Fruit fly (Drosophila melanogaster) whole organism, prepupa: ENCODE measurements around the gene CG15353.
A peak's percentile ranks its signal among the peaks of the same experiment; 100 is the strongest.

ENCODE experiments used
- CG10669 ChIP-seq: fragments of 200-800 bp; sonication (Bioruptor generic); optimal IDR thresholded peaks from 3 replicates; lab custom pipeline; 2018; ENCODE audit warnings: missing biosample characterization, mild to moderate bottlenecking, missing genetic modification characterization, moderate library complexity
- CG11902 ChIP-seq: fragments of 200-800 bp; sonication (Bioruptor generic); optimal IDR thresholded peaks from 3 replicates; lab custom pipeline; 2016; ENCODE audit warnings: missing biosample characterization, missing genetic modification characterization
- CG3032 ChIP-seq: fragments of 200-800 bp; optimal IDR thresholded peaks from 2 replicates; lab custom pipeline; 2019; ENCODE audit warnings: missing biosample characterization, mild to moderate bottlenecking, missing genetic modification characterization, moderate library complexity
- CG31627 ChIP-seq: fragments of 200-800 bp; sonication (Bioruptor generic); optimal IDR thresholded peaks from 3 replicates; lab custom pipeline; 2016; ENCODE audit warnings: missing biosample characterization, missing genetic modification characterization
- CG32006 ChIP-seq: fragments of 200-800 bp; sonication (Bioruptor generic); optimal IDR thresholded peaks from 3 replicates; lab custom pipeline; 2017; ENCODE audit warnings: missing biosample characterization, mild to moderate bottlenecking, missing genetic modification characterization
- CG3919 ChIP-seq: fragments of 200-800 bp; sonication (Bioruptor generic); optimal IDR thresholded peaks from 3 replicates; lab custom pipeline; 2016; ENCODE audit warnings: missing biosample characterization, missing genetic modification characterization
- CG4318 ChIP-seq: fragments of 200-800 bp; sonication (Bioruptor generic); optimal IDR thresholded peaks from 3 replicates; lab custom pipeline; 2017; ENCODE audit warnings: missing biosample characterization, mild to moderate bottlenecking, missing genetic modification characterization
- CG6276 ChIP-seq: fragments of 200-800 bp; sonication (Bioruptor generic); optimal IDR thresholded peaks from 2 replicates; lab custom pipeline; 2017; ENCODE audit warnings: missing biosample characterization, mild to moderate bottlenecking, missing genetic modification characterization
- CG6854 ChIP-seq: fragments of 200-800 bp; sonication (Bioruptor generic); optimal IDR thresholded peaks from 2 replicates; lab custom pipeline; 2017; ENCODE audit warnings: missing biosample characterization, mild to moderate bottlenecking, missing genetic modification characterization
- CG8119 ChIP-seq: fragments of 200-800 bp; sonication (Bioruptor generic); IDR thresholded peaks from 3 replicates; pipeline ENCODE4 v1.3.6; 2022; ENCODE audit warnings: missing biosample characterization, missing genetic modification characterization
- CG8319 ChIP-seq: fragments of 200-800 bp; sonication (Bioruptor generic); optimal IDR thresholded peaks from 3 replicates; lab custom pipeline; 2016; ENCODE audit warnings: missing biosample characterization, missing genetic modification characterization
- CG9139 ChIP-seq: fragments of 200-800 bp; sonication (Bioruptor generic); optimal IDR thresholded peaks from 3 replicates; lab custom pipeline; 2017; ENCODE audit warnings: missing biosample characterization, mild to moderate bottlenecking, missing genetic modification characterization
- Eip78C ChIP-seq: fragments of 200-800 bp; sonication (Bioruptor generic); peaks from one replicate; lab custom pipeline; 2016; ENCODE audit warnings: missing biosample characterization, missing genetic modification characterization
- Eip93F ChIP-seq: fragments of 200-800 bp; sonication (Bioruptor generic); optimal IDR thresholded peaks from 2 replicates; lab custom pipeline; 2016; ENCODE audit warnings: missing biosample characterization, mild to moderate bottlenecking, missing genetic modification characterization
- Ets96B ChIP-seq: fragments of 200-800 bp; optimal IDR thresholded peaks from 2 replicates; lab custom pipeline; 2019; ENCODE audit warnings: missing biosample characterization, mild to moderate bottlenecking, missing genetic modification characterization, moderate library complexity
- Hr39 ChIP-seq: fragments of 200-800 bp; sonication (Bioruptor generic); optimal IDR thresholded peaks from 2 replicates; lab custom pipeline; 2016; ENCODE audit warnings: missing biosample characterization, missing genetic modification characterization
- Hr4 ChIP-seq: fragments of 200-800 bp; sonication (Bioruptor generic); optimal IDR thresholded peaks from 3 replicates; lab custom pipeline; 2016; ENCODE audit warnings: missing biosample characterization, missing genetic modification characterization
- Lpt ChIP-seq: fragments of 200-800 bp; sonication (Bioruptor generic); optimal IDR thresholded peaks from 3 replicates; lab custom pipeline; 2016; ENCODE audit warnings: missing biosample characterization, missing genetic modification characterization
- Met ChIP-seq: fragments of 200-800 bp; sonication (Bioruptor generic); optimal IDR thresholded peaks from 3 replicates; lab custom pipeline; 2016; ENCODE audit warnings: missing biosample characterization, missing genetic modification characterization
- OdsH ChIP-seq: fragments of 200-800 bp; sonication (Bioruptor generic); optimal IDR thresholded peaks from 3 replicates; lab custom pipeline; 2016; ENCODE audit warnings: missing biosample characterization, missing genetic modification characterization
- Sox14 ChIP-seq: fragments of 200-800 bp; sonication (Bioruptor generic); optimal IDR thresholded peaks from 3 replicates; lab custom pipeline; 2016; ENCODE audit warnings: missing biosample characterization, missing genetic modification characterization
- cyc ChIP-seq: fragments of 200-800 bp; sonication (Bioruptor generic); optimal IDR thresholded peaks from 3 replicates; lab custom pipeline; 2016; ENCODE audit warnings: missing biosample characterization, missing genetic modification characterization
- dsx ChIP-seq: fragments of 200-800 bp; optimal IDR thresholded peaks from 3 replicates; lab custom pipeline; 2019; ENCODE audit warnings: missing biosample characterization, mild to moderate bottlenecking, missing genetic modification characterization, moderate library complexity; ENCODE audit not compliant: poor library complexity, severe bottlenecking
- eg ChIP-seq: fragments of 200-800 bp; sonication (Bioruptor generic); IDR thresholded peaks from 3 replicates; pipeline ENCODE4 v1.3.6; 2022; ENCODE audit warnings: missing biosample characterization, missing genetic modification characterization
- esn ChIP-seq: fragments of 200-800 bp; sonication (Bioruptor generic); optimal IDR thresholded peaks from 2 replicates; lab custom pipeline; 2016; ENCODE audit warnings: missing biosample characterization, mild to moderate bottlenecking, missing genetic modification characterization, moderate library complexity
- fkh ChIP-seq: fragments of 200-800 bp; sonication (Bioruptor generic); optimal IDR thresholded peaks from 3 replicates; lab custom pipeline; 2017; ENCODE audit warnings: missing biosample characterization, mild to moderate bottlenecking, missing genetic modification characterization, moderate library complexity
- lz ChIP-seq: fragments of 200-800 bp; sonication (Bioruptor generic); optimal IDR thresholded peaks from 3 replicates; lab custom pipeline; 2016; ENCODE audit warnings: missing biosample characterization, missing genetic modification characterization
- net ChIP-seq: fragments of 200-800 bp; sonication (Bioruptor generic); optimal IDR thresholded peaks from 3 replicates; lab custom pipeline; 2016; ENCODE audit warnings: missing biosample characterization, missing genetic modification characterization
- spab ChIP-seq: fragments of 200-800 bp; sonication (Bioruptor generic); optimal IDR thresholded peaks from 2 replicates; lab custom pipeline; 2017; ENCODE audit warnings: missing biosample characterization, mild to moderate bottlenecking, missing genetic modification characterization, missing genetic modification reagents
- topi ChIP-seq: fragments of 200-800 bp; sonication (Bioruptor generic); optimal IDR thresholded peaks from 3 replicates; lab custom pipeline; 2016; ENCODE audit warnings: missing biosample characterization, missing genetic modification characterization
- vri ChIP-seq: fragments of 200-800 bp; sonication (Bioruptor generic); optimal IDR thresholded peaks from 3 replicates; lab custom pipeline; 2016; ENCODE audit warnings: missing biosample characterization, mild to moderate bottlenecking, missing genetic modification characterization

The CG15353 gene

DNA sequence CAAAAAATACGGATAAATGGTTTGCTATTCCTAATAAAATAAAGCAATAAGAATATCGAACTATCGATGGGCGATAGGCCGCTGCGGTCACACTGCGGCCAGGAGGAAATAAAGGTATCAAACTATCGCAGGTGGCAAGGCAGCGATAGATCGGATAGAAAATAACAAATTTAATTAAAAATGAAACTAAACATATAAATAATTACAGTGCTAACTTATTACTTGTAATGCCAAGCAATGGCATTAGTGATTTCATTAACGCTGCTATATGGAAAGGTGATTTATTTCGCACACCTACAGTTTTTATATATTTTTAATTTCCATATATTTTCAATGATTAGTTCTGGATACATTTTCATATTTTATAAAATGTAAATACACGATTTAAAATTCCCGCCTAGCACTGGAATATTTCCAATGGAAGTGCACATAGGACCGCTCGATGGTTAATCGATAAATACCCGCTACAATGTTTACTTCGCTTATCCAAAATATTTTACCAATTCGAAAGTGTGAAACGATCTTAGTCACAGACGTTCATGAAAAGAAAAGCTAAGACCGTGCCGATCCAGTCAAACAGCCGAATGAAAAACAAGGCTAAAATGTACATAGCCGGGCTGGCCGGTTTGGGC lies 26.2 kb downstream of the CG15353 start, which contains the start of the genes CG15356 and CG15362:
CG15356 (minus strand) TSS at position 48 of the 632 bp plus-strand sequence.
CG15362 (plus strand) TSS at position 469 of the 632 bp plus-strand sequence.
- TF ChIP-seq esn (peak; percentile 46), Ets96B (tag; lab: Kevin White, UChicago) (no peak), eg (GFP tag; lab: Robert Waterston, UW) (0 out of 3 replicates have a peak, but pooled peaks have one; percentile 17), OdsH (no peak), Hr4 (GFP tag; lab: Kevin White, UChicago) (peak; percentile 31), Hr39 (GFP tag; lab: Kevin White, UChicago) (peak; percentile 37), Eip93F (GFP tag; lab: Kevin White, UChicago) (peak; percentile 57), CG32006 (GFP tag; lab: Kevin White, UChicago) (peak; percentile 18), Eip78C (GFP tag; lab: Kevin White, UChicago) (peak; percentile 66), spab (no peak), CG10669 (GFP tag; lab: Kevin White, UChicago) (no peak), dsx (GFP tag; lab: Kevin White, UChicago) (peak; percentile 92), CG6854 (no peak), CG11902 (GFP tag; lab: Kevin White, UChicago) (no peak), lz (GFP tag; lab: Kevin White, UChicago) (peak; percentile 29), CG8319 (GFP tag; lab: Kevin White, UChicago) (no peak), CG3032 (peak; percentile 42), CG8119 (GFP tag; lab: Robert Waterston, UW) (0 out of 3 replicates have a peak, but pooled peaks have one; percentile 30), cyc (peak; percentile 39), CG31627 (GFP tag; lab: Kevin White, UChicago) (peak; percentile 29), CG9139 (GFP tag; lab: Kevin White, UChicago) (no peak), topi (peak; percentile 55), fkh (GFP tag; lab: Kevin White, UChicago) (no peak)

DNA sequence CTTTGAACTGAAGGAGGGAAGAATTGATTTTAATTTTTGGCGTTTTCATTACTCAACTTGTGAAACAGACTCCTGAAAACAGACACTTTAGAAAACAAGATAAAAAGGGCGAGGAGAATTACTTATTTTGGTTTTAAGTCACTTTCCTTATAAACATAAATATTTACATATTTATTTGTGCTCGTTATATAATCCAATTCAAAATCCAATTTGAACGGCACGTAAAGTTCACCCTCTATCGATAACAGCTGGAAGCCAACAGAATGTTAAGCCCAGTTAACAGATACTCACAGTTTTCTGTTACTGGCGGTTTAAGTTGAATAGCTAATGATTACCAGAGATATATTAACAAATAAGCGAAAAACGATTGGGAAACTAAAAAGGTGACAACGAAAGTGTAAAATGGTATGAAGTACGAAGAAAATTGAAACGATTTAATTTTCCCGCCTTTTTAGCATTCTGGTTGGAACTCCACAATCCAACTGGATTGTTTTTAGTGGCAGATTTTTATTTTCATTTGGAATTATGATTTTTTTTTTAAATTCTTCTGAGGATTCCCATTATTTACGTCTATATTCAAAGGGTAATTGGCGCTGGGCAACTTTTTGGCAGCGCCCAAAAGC lies 27.7 kb downstream of the CG15353 start:
- TF ChIP-seq CG32006 (GFP tag; lab: Kevin White, UChicago) (no peak), net (no peak), CG6276 (GFP tag; lab: Kevin White, UChicago) (no peak), cyc (no peak)

DNA sequence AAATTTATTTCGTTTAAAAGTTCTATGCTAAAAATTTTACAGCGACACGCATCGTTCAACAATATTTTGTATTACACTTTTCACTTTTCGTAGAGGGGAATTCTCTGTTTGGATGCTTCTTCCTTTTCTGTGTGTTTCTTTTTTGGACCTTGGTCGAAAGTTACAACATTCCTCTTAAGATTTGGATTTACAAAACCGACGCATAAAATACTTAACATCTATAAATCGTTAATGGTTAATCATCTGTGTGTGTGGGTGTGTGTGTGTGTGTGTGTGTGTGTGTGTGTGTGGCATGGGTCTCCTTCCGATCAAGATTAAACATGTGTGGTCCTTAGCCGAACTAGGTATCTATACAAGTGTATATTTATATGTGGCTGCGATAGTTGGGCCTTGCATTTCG lies 31.5 kb downstream of the CG15353 start:
- no peak for TF ChIP-seq OdsH
- TF ChIP-seq CG3919 (GFP tag; lab: Kevin White, UChicago) = no peak
- TF ChIP-seq Eip93F (GFP tag; lab: Kevin White, UChicago) = no peak
- no peak for TF ChIP-seq vri
- no peak for TF ChIP-seq dsx (GFP tag; lab: Kevin White, UChicago)
- TF ChIP-seq spab = no peak
- TF ChIP-seq CG6276 (GFP tag; lab: Kevin White, UChicago) = no peak
- no peak for TF ChIP-seq CG3032
- TF ChIP-seq CG4318 = no peak

DNA sequence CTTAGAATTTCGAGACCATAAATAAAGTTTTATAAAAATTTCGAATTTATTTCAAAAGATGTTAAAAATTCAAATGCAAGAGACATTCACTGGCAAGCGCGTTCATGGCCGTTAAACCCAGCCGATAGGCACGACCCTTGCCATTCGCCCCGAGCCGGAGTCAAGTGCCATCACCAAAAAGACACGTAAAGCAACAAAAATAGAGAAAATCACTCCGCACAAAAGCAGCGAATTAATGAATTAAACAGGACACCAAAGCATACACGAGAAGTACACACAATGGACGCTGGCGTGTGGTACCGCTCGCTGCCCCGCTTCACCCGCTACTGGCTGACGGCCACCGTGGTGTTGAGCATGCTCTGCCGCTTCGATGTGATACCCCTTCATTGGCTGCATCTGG lies 33.0 kb downstream of the CG15353 start, which contains the start of gene Der-1:
Der-1 (plus strand) TSS at position 1 of the 400 bp plus-strand sequence.
- peak; percentile 59 for TF ChIP-seq Eip78C (GFP tag; lab: Kevin White, UChicago)
- TF ChIP-seq Sox14 (GFP tag; lab: Kevin White, UChicago) = peak; percentile 22
- TF ChIP-seq esn = peak; percentile 35
- TF ChIP-seq Lpt (GFP tag; lab: Kevin White, UChicago) = no peak
- TF ChIP-seq Met = no peak
